Fruit fly (Drosophila melanogaster) whole organism, embryonic: Measurements from ENCODE around the gene CG14805.

Experiments used
- Aef1 ChIP-seq: fragments of 200-800 bp; sonication (Bioruptor generic); IDR thresholded peaks from 3 replicates; pipeline ENCODE4 v1.3.6; 2022; ENCODE audit warnings: missing biosample characterization, missing genetic modification characterization
- Awh ChIP-seq: fragments of 200-800 bp; sonication (Bioruptor generic); IDR thresholded peaks from 2 replicates; pipeline ENCODE4, ENCODE4 v1.3.6; 2022; ENCODE audit warnings: missing biosample characterization, missing genetic modification characterization
- BEAF-32 ChIP-seq: fragments of 200-800 bp; sonication (Bioruptor generic); optimal IDR thresholded peaks from 3 replicates; lab custom pipeline; 2017; ENCODE audit warnings: missing biosample characterization, missing genetic modification characterization, mild to moderate bottlenecking, moderate library complexity, missing genetic modification reagents
- CG13287 ChIP-seq: fragments of 200-800 bp; sonication (Bioruptor generic); IDR thresholded peaks from 2 replicates; pipeline ENCODE4 v1.3.6; 2022; ENCODE audit warnings: missing biosample characterization, missing genetic modification characterization; ENCODE audit not compliant: partially characterized antibody
- CG14441 ChIP-seq: fragments of 200-800 bp; sonication (Bioruptor generic); IDR thresholded peaks from 2 replicates; pipeline ENCODE4 v1.3.6; 2022; ENCODE audit warnings: missing biosample characterization, missing genetic modification characterization
- CG14710 ChIP-seq: fragments of 200-800 bp; sonication (Bioruptor generic); optimal IDR thresholded peaks from 3 replicates; lab custom pipeline; 2019; ENCODE audit warnings: missing biosample characterization, mild to moderate bottlenecking, missing genetic modification characterization, moderate library complexity
- CG14860 ChIP-seq: fragments of 200-800 bp; sonication (Bioruptor generic); IDR thresholded peaks from 3 replicates; pipeline ENCODE4 v1.3.6; 2022; ENCODE audit warnings: missing biosample characterization, missing genetic modification characterization; ENCODE audit not compliant: partially characterized antibody
- CG14965 ChIP-seq: fragments of 200-800 bp; sonication (Bioruptor generic); optimal IDR thresholded peaks from 2 replicates; lab custom pipeline; 2016; ENCODE audit warnings: missing biosample characterization, missing genetic modification characterization, borderline replicate concordance
- CG15011 ChIP-seq: fragments of 200-800 bp; sonication (Bioruptor generic); optimal IDR thresholded peaks from 3 replicates; lab custom pipeline; 2018; ENCODE audit warnings: missing biosample characterization, mild to moderate bottlenecking, missing genetic modification characterization
- CG15073 ChIP-seq: fragments of 200-800 bp; sonication (Bioruptor generic); optimal IDR thresholded peaks from 2 replicates; lab custom pipeline; 2016; ENCODE audit warnings: missing biosample characterization, missing genetic modification characterization
- CG17186 ChIP-seq: fragments of 200-800 bp; sonication (Bioruptor generic); optimal IDR thresholded peaks from 3 replicates; lab custom pipeline; 2017; ENCODE audit warnings: missing biosample characterization, missing genetic modification reagents, missing genetic modification characterization
- CG17829 ChIP-seq: fragments of 200-800 bp; optimal IDR thresholded peaks from 2 replicates; lab custom pipeline; 2019; ENCODE audit warnings: missing biosample characterization, mild to moderate bottlenecking, missing genetic modification characterization, moderate library complexity
- CG18011 ChIP-seq: fragments of 200-800 bp; sonication (Bioruptor generic); optimal IDR thresholded peaks from 2 replicates; lab custom pipeline; 2017; ENCODE audit warnings: missing biosample characterization, missing genetic modification characterization, mild to moderate bottlenecking, moderate library complexity, missing genotype
- CG3407 ChIP-seq: fragments of 200-800 bp; sonication (Bioruptor generic); optimal IDR thresholded peaks from 2 replicates; lab custom pipeline; 2018; ENCODE audit warnings: missing biosample characterization, mild to moderate bottlenecking, missing genetic modification characterization
- CG4424 ChIP-seq: fragments of 200-800 bp; sonication (Bioruptor generic); optimal IDR thresholded peaks from 3 replicates; lab custom pipeline; 2016; ENCODE audit warnings: missing biosample characterization, missing genetic modification characterization
- CG8089 ChIP-seq: fragments of 200-800 bp; sonication (Bioruptor generic); optimal IDR thresholded peaks from 3 replicates; lab custom pipeline; 2016; ENCODE audit warnings: missing biosample characterization, missing genetic modification characterization
- CG9797 ChIP-seq: fragments of 200-800 bp; sonication (Bioruptor generic); optimal IDR thresholded peaks from 3 replicates; lab custom pipeline; 2018; ENCODE audit warnings: missing biosample characterization, mild to moderate bottlenecking, missing genetic modification characterization
- CoRest ChIP-seq: fragments of 200-800 bp; sonication (Bioruptor generic); optimal IDR thresholded peaks from 3 replicates; lab custom pipeline; 2018; ENCODE audit warnings: missing biosample characterization, mild to moderate bottlenecking, missing genetic modification characterization, moderate library complexity
- Deaf1 ChIP-seq: fragments of 200-800 bp; optimal IDR thresholded peaks from 3 replicates; lab custom pipeline; 2019; ENCODE audit warnings: missing biosample characterization, mild to moderate bottlenecking, missing genetic modification characterization, moderate library complexity
- Dfd ChIP-seq, 2 experiments: fragments of >200 bp; optimal IDR thresholded peaks; 2 replicates each; lab custom pipeline; 2017; ENCODE audit warnings: missing biosample characterization in 2 of 2, missing genetic modification characterization in 2 of 2
- HLH4C ChIP-seq: fragments of 200-800 bp; sonication (Bioruptor generic); IDR thresholded peaks from 3 replicates; pipeline ENCODE4 v1.3.6; 2022; ENCODE audit warnings: missing biosample characterization, missing genetic modification characterization; ENCODE audit not compliant: partially characterized antibody
- Lim3 ChIP-seq: fragments of 200-800 bp; sonication (Bioruptor generic); IDR thresholded peaks from 2 replicates; pipeline ENCODE4 v1.3.6; 2022; ENCODE audit warnings: missing biosample characterization, missing genetic modification characterization
- NC2α ChIP-seq: fragments of 200-800 bp; sonication (Bioruptor generic); optimal IDR thresholded peaks from 2 replicates; lab custom pipeline; 2016; ENCODE audit warnings: missing biosample characterization, missing genetic modification characterization
- NC2β ChIP-seq: fragments of 200-800 bp; sonication (Bioruptor generic); optimal IDR thresholded peaks from 2 replicates; lab custom pipeline; 2016; ENCODE audit warnings: missing biosample characterization, missing genetic modification characterization
- Ravus ChIP-seq: fragments of 200-800 bp; sonication (Bioruptor generic); IDR thresholded peaks from 2 replicates; pipeline ENCODE4 v1.3.6; 2022; ENCODE audit warnings: missing biosample characterization, missing genetic modification characterization
- Side ChIP-seq: fragments of 200-800 bp; sonication (Bioruptor generic); optimal IDR thresholded peaks from 2 replicates; lab custom pipeline; 2016; ENCODE audit warnings: missing biosample characterization, missing genetic modification characterization
- Six4 ChIP-seq: fragments of 200-800 bp; sonication (Bioruptor generic); optimal IDR thresholded peaks from 2 replicates; lab custom pipeline; 2016; ENCODE audit warnings: missing biosample characterization, missing genetic modification characterization
- Ssrp ChIP-seq: fragments of 200-800 bp; sonication (Bioruptor generic); optimal IDR thresholded peaks from 2 replicates; lab custom pipeline; 2018; ENCODE audit warnings: missing biosample characterization, mild to moderate bottlenecking, missing genetic modification characterization, moderate library complexity
- ap ChIP-seq: fragments of 200-800 bp; sonication (Bioruptor generic); IDR thresholded peaks from 2 replicates; pipeline ENCODE4 v1.3.6; 2022; ENCODE audit warnings: missing biosample characterization, missing genetic modification characterization
- ato ChIP-seq: fragments of 200-800 bp; sonication (Bioruptor generic); IDR thresholded peaks from 2 replicates; pipeline ENCODE4 v1.3.6; 2022; ENCODE audit warnings: missing biosample characterization, missing genetic modification characterization; ENCODE audit not compliant: partially characterized antibody
- danr ChIP-seq: fragments of 200-800 bp; sonication (Bioruptor generic); IDR thresholded peaks from 2 replicates; pipeline ENCODE4 v1.3.6; 2022; ENCODE audit warnings: missing biosample characterization, missing genetic modification characterization
- dpn ChIP-seq, 2 experiments: fragments of 200-800 bp; sonication (Bioruptor generic); optimal IDR thresholded peaks; 3 replicates each; lab custom pipeline; 2016; ENCODE audit warnings: missing biosample characterization in 2 of 2, missing genetic modification characterization in 2 of 2
- fu2 ChIP-seq: fragments of 200-800 bp; sonication (Bioruptor generic); optimal IDR thresholded peaks from 2 replicates; lab custom pipeline; 2016; ENCODE audit warnings: missing biosample characterization, missing genetic modification characterization
- gt ChIP-seq: fragments of 200-800 bp; sonication (Bioruptor generic); IDR thresholded peaks from 2 replicates; pipeline ENCODE4 v1.3.6; 2022; ENCODE audit warnings: missing biosample characterization, missing genetic modification characterization
- lbe ChIP-seq: fragments of 200-800 bp; sonication (Bioruptor generic); optimal IDR thresholded peaks from 2 replicates; lab custom pipeline; 2016; ENCODE audit warnings: missing biosample characterization, mild to moderate bottlenecking, missing genetic modification characterization
- lola ChIP-seq, 3 experiments: fragments of >200 bp in 2 of 3; fragments of 200-800 bp in 1 of 3; sonication (Bioruptor generic) in 1 of 3; optimal IDR thresholded peaks; 2 replicates each; lab custom pipeline; 2017 to 2019; ENCODE audit warnings: missing biosample characterization in 3 of 3, missing genetic modification characterization in 3 of 3, mild to moderate bottlenecking in 1 of 3, moderate library complexity in 1 of 3
- luna ChIP-seq: fragments of 200-800 bp; sonication (Bioruptor generic); optimal IDR thresholded peaks from 2 replicates; lab custom pipeline; 2016; ENCODE audit warnings: missing biosample characterization, missing genetic modification characterization
- maf-S ChIP-seq: fragments of 200-800 bp; sonication (Bioruptor generic); optimal IDR thresholded peaks from 2 replicates; lab custom pipeline; 2016; ENCODE audit warnings: missing biosample characterization, missing genetic modification characterization
- phol ChIP-seq: fragments of 200-800 bp; sonication (Bioruptor generic); optimal IDR thresholded peaks from 3 replicates; lab custom pipeline; 2018; ENCODE audit warnings: missing biosample characterization, mild to moderate bottlenecking, missing genetic modification characterization, moderate library complexity
- pros ChIP-seq: fragments of 200-800 bp; sonication (Bioruptor generic); optimal IDR thresholded peaks from 3 replicates; lab custom pipeline; 2019; ENCODE audit warnings: missing biosample characterization, mild to moderate bottlenecking, missing genetic modification characterization, moderate library complexity
- repo ChIP-seq: fragments of 200-800 bp; sonication (Bioruptor generic); optimal IDR thresholded peaks from 2 replicates; lab custom pipeline; 2016; ENCODE audit warnings: missing biosample characterization, missing genetic modification characterization
- rib ChIP-seq: fragments of 200-800 bp; sonication (Bioruptor generic); IDR thresholded peaks from 2 replicates; pipeline ENCODE4 v1.3.6; 2022; ENCODE audit warnings: missing biosample characterization, missing genetic modification characterization
- salm ChIP-seq: fragments of 200-800 bp; sonication (Bioruptor generic); optimal IDR thresholded peaks from 2 replicates; lab custom pipeline; 2018; ENCODE audit warnings: missing biosample characterization, mild to moderate bottlenecking, missing genetic modification characterization
- sna ChIP-seq: fragments of 200-800 bp; sonication (Bioruptor generic); IDR thresholded peaks from 2 replicates; pipeline ENCODE4 v1.3.6; 2022; ENCODE audit warnings: missing biosample characterization, missing genetic modification characterization; ENCODE audit not compliant: partially characterized antibody

Gene CG14805

dm6 chrX:1830396-1831218, 46.5 kb upstream of the CG14805 start (continued):
- TF ChIP-seq rib (GFP tag; lab: Robert Waterston, UW) (peak; percentile 96), CG14441 (GFP tag; lab: Robert Waterston, UW) (peak; percentile 98), lola (GFP tag; optimal IDR thresholded peaks at IDR 0.05; lab: Kevin White, UChicago) (peak in 1 of 3 experiments; percentile 86), Deaf1 (tag; lab: Kevin White, UChicago) (peak; percentile 78), sna (GFP tag; lab: Robert Waterston, UW) (no peak), NC2α (GFP tag; lab: Kevin White, UChicago) (peak; percentile 86), HLH4C (GFP tag; lab: Robert Waterston, UW) (peak; percentile 21; the same call in 1 of the 3 replicates), Aef1 (GFP tag; lab: Robert Waterston, UW) (peak; percentile 96), phol (tag; lab: Kevin White, UChicago) (peak; percentile 94), CG3407 (GFP tag; lab: Kevin White, UChicago) (peak; percentile 88), CG9797 (peak; percentile 39), CG14860 (GFP tag; lab: Robert Waterston, UW) (peak; percentile 55), CoRest (peak; percentile 97), repo (GFP tag; lab: Kevin White, UChicago) (peak; percentile 90), CG17186 (GFP tag; lab: Kevin White, UChicago) (peak; percentile 72), ap (peak; percentile 96), danr (GFP tag; lab: Robert Waterston, UW) (peak; percentile 94), Side (GFP tag; lab: Kevin White, UChicago) (peak; percentile 90), CG17829 (peak; percentile 94), lbe (peak; percentile 96), CG14710 (tag; lab: Kevin White, UChicago) (peak; percentile 90), CG15011 (GFP tag; lab: Kevin White, UChicago) (peak; percentile 94), Awh (GFP tag; lab: Robert Waterston, UW) (peak; percentile 98), Ravus (GFP tag; lab: Robert Waterston, UW) (peak; percentile 84), ato (GFP tag; lab: Robert Waterston, UW) (no peak), NC2β (peak; percentile 90), dpn (GFP tag; optimal IDR thresholded peaks at IDR 0.05; lab: Kevin White, UChicago) (peak; percentile 94 to 95), Ssrp (tag; lab: Kevin White, UChicago) (peak; percentile 91), CG15073 (GFP tag; lab: Kevin White, UChicago) (peak; percentile 65), CG18011 (peak; percentile 81), gt (GFP tag; lab: Robert Waterston, UW) (peak; percentile 89), BEAF-32 (GFP tag; lab: Kevin White, UChicago) (peak; percentile 13), CG13287 (peak; percentile 12; the same call in 1 of the 2 replicates), Six4 (GFP tag; lab: Kevin White, UChicago) (peak; percentile 88), Lim3 (GFP tag; lab: Robert Waterston, UW) (peak; percentile 83), CG4424 (peak; percentile 93), CG14965 (peak; percentile 64), pros (peak; percentile 35), Dfd (GFP tag; optimal IDR thresholded peaks at IDR 0.05; lab: Kevin White, UChicago) (no peak), CG8089 (peak; percentile 89), maf-S (GFP tag; lab: Kevin White, UChicago) (peak; percentile 91), salm (tag; lab: Kevin White, UChicago) (peak; percentile 94), luna (GFP tag; lab: Kevin White, UChicago) (peak; percentile 61), fu2 (peak; percentile 93)
- TF ChIP-seq, all 482 proteins: peak for 441
